Worm (Caenorhabditis elegans): ENCODE results near the gene hyls-1.

DNA sequence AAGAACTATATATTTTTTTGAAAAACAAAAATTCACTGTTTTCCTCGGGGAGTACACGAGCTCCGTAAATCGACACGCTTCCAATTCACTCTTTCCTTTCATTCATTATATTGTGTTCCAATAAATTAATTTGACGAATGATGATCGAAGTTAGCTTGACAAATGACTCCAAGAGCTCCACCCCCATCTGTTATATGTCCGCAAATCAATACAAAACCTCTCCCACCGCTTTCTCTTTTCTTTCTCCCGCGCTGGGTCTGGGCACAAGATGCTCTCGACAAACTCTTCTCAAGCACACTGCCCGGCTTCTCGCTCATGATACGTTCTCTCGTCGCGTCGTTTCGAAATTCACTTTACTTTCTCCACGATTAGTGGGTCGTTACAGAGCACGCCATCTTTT lies 13.2 kb upstream of the hyls-1 start, which contains the start of gene C13F10.1:
- TF ChIP-seq nhr-11 (tag; optimal IDR thresholded peaks at IDR 0.05) (no peak), R02D3.7 (tag; optimal IDR thresholded peaks at IDR 0.05) (no peak), lin-39 (tag; optimal IDR thresholded peaks at IDR 0.05) (no peak), ceh-28 (tag; optimal IDR thresholded peaks at IDR 0.05) (no peak), ama-1 (optimal IDR thresholded peaks at IDR 0.05) (no peak), nhr-25 (tag; optimal IDR thresholded peaks at IDR 0.05; ENCODE audit: borderline replicate concordance, insufficient read depth) (no peak), daf-8 (GFP tag; IDR thresholded peaks at IDR 0.05) (no peak), pha-4 (GFP tag; IDR thresholded peaks at IDR 0.05) (no peak), pha-4 (tag; optimal IDR thresholded peaks at IDR 0.05) (no peak)
